Worm (Caenorhabditis elegans) whole organism, mixed stage, embryonic: ENCODE results near the gene rcan-1.

Experiments
- M03D4.4 ChIP-seq: sonication (generic microtip); optimal IDR thresholded peaks from 2 replicates; lab custom pipeline; 2017; ENCODE audit warnings: mild to moderate bottlenecking, missing genetic modification characterization, missing compliant biosample characterization
- blmp-1 ChIP-seq: fragments of 150-350 bp; optimal IDR thresholded peaks from 2 replicates; lab custom pipeline; 2014; ENCODE audit warnings: missing biosample characterization, missing genetic modification characterization
- ceh-39 ChIP-seq: fragments of 150-350 bp; optimal IDR thresholded peaks from 2 replicates; lab custom pipeline; 2014; ENCODE audit warnings: missing biosample characterization, missing genetic modification characterization
- ceh-43 ChIP-seq: fragments of 200-800 bp; sonication (Bioruptor generic); optimal IDR thresholded peaks from 2 replicates; lab custom pipeline; 2018; ENCODE audit warnings: mild to moderate bottlenecking, missing genetic modification characterization, moderate library complexity, missing compliant biosample characterization
- ceh-83 ChIP-seq: fragments of 200-800 bp; sonication (Bioruptor generic); optimal IDR thresholded peaks from 2 replicates; lab custom pipeline; 2018; ENCODE audit warnings: mild to moderate bottlenecking, missing genetic modification characterization, missing compliant biosample characterization
- ces-1 ChIP-seq: fragments of 150-350 bp; optimal IDR thresholded peaks from 2 replicates; lab custom pipeline; 2014; ENCODE audit warnings: missing biosample characterization, missing genetic modification reagents, missing genetic modification characterization
- cnd-1 ChIP-seq: fragments of 200-800 bp; sonication (Bioruptor generic); optimal IDR thresholded peaks from 2 replicates; lab custom pipeline; 2018; ENCODE audit warnings: mild to moderate bottlenecking, missing genetic modification characterization, missing compliant biosample characterization
- elt-1 ChIP-seq: sonication (generic microtip); optimal IDR thresholded peaks from 2 replicates; lab custom pipeline; 2017; ENCODE audit warnings: missing genetic modification characterization, mild to moderate bottlenecking, missing compliant biosample characterization, antibody characterized with exemption, moderate library complexity, borderline replicate concordance; ENCODE audit not compliant: insufficient read depth
- flh-1 ChIP-seq: fragments of 200-800 bp; sonication (Bioruptor generic); optimal IDR thresholded peaks from 2 replicates; lab custom pipeline; 2018; ENCODE audit warnings: mild to moderate bottlenecking, missing genetic modification characterization, moderate library complexity, missing compliant biosample characterization
- ham-2 ChIP-seq: fragments of 200-800 bp; sonication (Bioruptor generic); optimal IDR thresholded peaks from 2 replicates; lab custom pipeline; 2018; ENCODE audit warnings: mild to moderate bottlenecking, missing genetic modification characterization, missing compliant biosample characterization
- lin-13 ChIP-seq: fragments of 150-350 bp; optimal IDR thresholded peaks from 2 replicates; lab custom pipeline; 2014; ENCODE audit warnings: missing biosample characterization, missing genetic modification characterization
- lin-32 ChIP-seq: fragments of 200-800 bp; sonication (Bioruptor generic); optimal IDR thresholded peaks from 2 replicates; lab custom pipeline; 2018; ENCODE audit warnings: mild to moderate bottlenecking, missing genetic modification characterization, missing compliant biosample characterization
- lsy-2 ChIP-seq: fragments of 150-350 bp; optimal IDR thresholded peaks from 2 replicates; lab custom pipeline; 2014; ENCODE audit warnings: missing biosample characterization, missing genetic modification characterization
- mab-5 ChIP-seq: fragments of 150-350 bp; optimal IDR thresholded peaks from 2 replicates; lab custom pipeline; 2014; ENCODE audit warnings: missing biosample characterization, missing genetic modification characterization
- mep-1 ChIP-seq: fragments of 150-350 bp; optimal IDR thresholded peaks from 2 replicates; lab custom pipeline; 2017; ENCODE audit warnings: missing biosample characterization, missing genetic modification reagents, missing genetic modification characterization, inconsistent platforms
- mls-2 ChIP-seq: sonication (generic microtip); optimal IDR thresholded peaks from 2 replicates; lab custom pipeline; 2016; ENCODE audit warnings: mild to moderate bottlenecking, missing genetic modification characterization, moderate library complexity, missing compliant biosample characterization
- nhr-12 ChIP-seq: fragments of 150-350 bp; optimal IDR thresholded peaks from 2 replicates; lab custom pipeline; 2014; ENCODE audit warnings: missing biosample characterization, missing genetic modification characterization
- nhr-2 ChIP-seq: fragments of 150-350 bp; optimal IDR thresholded peaks from 2 replicates; lab custom pipeline; 2014; ENCODE audit warnings: missing biosample characterization, missing genetic modification characterization
- nhr-237 ChIP-seq: fragments of 150-350 bp; optimal IDR thresholded peaks from 2 replicates; lab custom pipeline; 2014; ENCODE audit warnings: missing biosample characterization, missing genetic modification characterization
- nhr-28 ChIP-seq: fragments of 150-350 bp; optimal IDR thresholded peaks from 2 replicates; lab custom pipeline; 2014; ENCODE audit warnings: missing biosample characterization, missing genetic modification characterization
- sem-2 ChIP-seq: fragments of 200-800 bp; sonication (Bioruptor generic); optimal IDR thresholded peaks from 2 replicates; lab custom pipeline; 2018; ENCODE audit warnings: mild to moderate bottlenecking, missing genetic modification characterization, missing compliant biosample characterization
- snpc-4 ChIP-seq: fragments of 150-350 bp; optimal IDR thresholded peaks from 2 replicates; lab custom pipeline; 2014; ENCODE audit warnings: missing biosample characterization, missing genetic modification characterization
- sptf-1 ChIP-seq: sonication (generic microtip); optimal IDR thresholded peaks from 2 replicates; lab custom pipeline; 2017; ENCODE audit warnings: mild to moderate bottlenecking, missing genetic modification characterization, moderate library complexity, missing compliant biosample characterization
- tbx-8 ChIP-seq: fragments of 200-800 bp; sonication (Bioruptor generic); optimal IDR thresholded peaks from 2 replicates; lab custom pipeline; 2018; ENCODE audit warnings: mild to moderate bottlenecking, missing genetic modification characterization, moderate library complexity, missing compliant biosample characterization
- zip-8 ChIP-seq: fragments of 150-350 bp; optimal IDR thresholded peaks from 2 replicates; lab custom pipeline; 2014; ENCODE audit warnings: missing biosample characterization, missing genetic modification characterization
- ztf-11 ChIP-seq: fragments of 150-350 bp; optimal IDR thresholded peaks from 2 replicates; lab custom pipeline; 2014; ENCODE audit warnings: missing biosample characterization, missing genetic modification characterization

Gene rcan-1

ce11 chrIII:5714230-5714983 lies 30.5 kb upstream of the rcan-1 start, which contains the start of gene arf-1:
Gene arf-1, plus strand, starts transcription at chrIII:5714886.
- TF ChIP-seq zip-8 (tag; lab: Kevin White, UChicago) (no peak), mls-2 (tag; lab: Kevin White, UChicago) (no peak), lin-32 (GFP tag; lab: Kevin White, UChicago) (no peak), blmp-1 (tag; lab: Kevin White, UChicago) (no peak), elt-1 (tag; lab: Kevin White, UChicago) (no peak), ces-1 (GFP tag; lab: Kevin White, UChicago) (no peak), lsy-2 (tag; lab: Kevin White, UChicago) (no peak)

ce11 chrIII:5711881-5712643 lies 28.2 kb upstream of the rcan-1 start:
- no peak for TF ChIP-seq sem-2 (GFP tag; lab: Kevin White, UChicago)

- TF ChIP-seq lsy-2 (tag; lab: Kevin White, UChicago) (no peak), M03D4.4 (tag; lab: Kevin White, UChicago) (no peak), nhr-28 (tag; lab: Kevin White, UChicago) (no peak), elt-1 (tag; lab: Kevin White, UChicago) (no peak), ceh-83 (GFP tag; lab: Kevin White, UChicago) (no peak), sptf-1 (tag; lab: Kevin White, UChicago) (no peak), nhr-12 (tag; lab: Kevin White, UChicago) (no peak), blmp-1 (tag; lab: Kevin White, UChicago) (no peak), ces-1 (GFP tag; lab: Kevin White, UChicago) (no peak), ceh-39 (tag; lab: Kevin White, UChicago) (no peak), tbx-8 (GFP tag; lab: Kevin White, UChicago) (no peak), ham-2 (GFP tag; lab: Kevin White, UChicago) (no peak), flh-1 (GFP tag; lab: Kevin White, UChicago) (no peak), ztf-11 (tag; lab: Kevin White, UChicago) (no peak)
Measured at ce11 chrIII:5711242-5711641, 27.3 kb upstream of the rcan-1 start, which contains the start of gene rbm-26. Gene rbm-26, plus strand, starts transcription at chrIII:5711542.

DNA sequence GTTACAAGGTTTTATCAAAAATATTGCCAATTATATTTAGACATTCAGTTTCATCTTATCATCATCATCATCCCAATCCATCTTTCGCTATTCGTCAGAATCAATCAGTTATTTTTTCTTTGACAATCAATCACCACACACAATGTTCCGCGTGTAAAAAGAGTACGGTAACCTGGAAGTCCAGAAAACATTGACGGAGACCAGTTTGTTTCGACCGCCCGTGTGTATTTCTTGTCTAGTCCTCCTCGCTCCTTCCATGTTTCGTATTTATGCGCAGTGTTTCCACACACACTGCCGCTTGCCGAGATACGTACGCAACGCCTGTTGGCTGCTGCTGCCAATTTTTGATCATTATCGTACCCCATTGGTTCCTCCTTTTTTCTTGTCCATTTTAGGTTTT lies 26.8 kb upstream of the rcan-1 start:
- TF ChIP-seq ceh-83 (GFP tag; lab: Kevin White, UChicago) (no peak), cnd-1 (tag; lab: Kevin White, UChicago) (no peak), nhr-28 (tag; lab: Kevin White, UChicago) (no peak), ham-2 (GFP tag; lab: Kevin White, UChicago) (peak; percentile 28), sptf-1 (tag; lab: Kevin White, UChicago) (peak; percentile 25), mep-1 (tag; lab: Kevin White, UChicago) (peak; percentile 28)

- TF ChIP-seq nhr-2 (tag; lab: Kevin White, UChicago), result no peak
- TF ChIP-seq zip-8 (tag; lab: Kevin White, UChicago), result no peak
- TF ChIP-seq lin-13 (tag; lab: Kevin White, UChicago), result no peak
- no peak for TF ChIP-seq nhr-237 (tag; lab: Kevin White, UChicago)
- TF ChIP-seq blmp-1 (tag; lab: Kevin White, UChicago), result no peak
- no peak for TF ChIP-seq nhr-12 (tag; lab: Kevin White, UChicago)
- TF ChIP-seq mab-5 (tag; lab: Kevin White, UChicago), result no peak
- no peak for TF ChIP-seq lin-32 (GFP tag; lab: Kevin White, UChicago)
- no peak for TF ChIP-seq elt-1 (tag; lab: Kevin White, UChicago)
- TF ChIP-seq ceh-83 (GFP tag; lab: Kevin White, UChicago), result no peak
- no peak for TF ChIP-seq snpc-4 (tag; lab: Kevin White, UChicago)
- no peak for TF ChIP-seq M03D4.4 (tag; lab: Kevin White, UChicago)
- no peak for TF ChIP-seq lsy-2 (tag; lab: Kevin White, UChicago)
- no peak for TF ChIP-seq ceh-43 (GFP tag; lab: Kevin White, UChicago)
Measured at ce11 chrIII:5710045-5710444, 26.1 kb upstream of the rcan-1 start, which contains the start of gene B0336.12. Gene B0336.12, minus strand, starts transcription at chrIII:5710145.
